Worm (Caenorhabditis elegans): ENCODE results near the gene fbxb-91.

ce11 chrII:3771640-3772039 is 21.1 kb upstream of the fbxb-91 start:
- TF ChIP-seq F44E2.7 (GFP tag; IDR thresholded peaks at IDR 0.05) (no peak), ama-1 (optimal IDR thresholded peaks at IDR 0.05) (no peak), ceh-28 (tag; optimal IDR thresholded peaks at IDR 0.05) (no peak), daf-16 (GFP tag; optimal IDR thresholded peaks at IDR 0.05) (no peak), daf-16 (tag; optimal IDR thresholded peaks at IDR 0.05) (no peak), nhr-237 (tag; optimal IDR thresholded peaks at IDR 0.05) (no peak), pqm-1 (tag; optimal IDR thresholded peaks at IDR 0.05) (no peak), lin-13 (GFP tag; optimal IDR thresholded peaks at IDR 0.05) (no peak), snpc-4 (tag; optimal IDR thresholded peaks at IDR 0.05) (no peak), jun-1 (tag; optimal IDR thresholded peaks at IDR 0.05) (no peak), madf-5 (GFP tag; IDR thresholded peaks at IDR 0.05) (no peak)

Data from whole organism, L4 larva.